Worm (Caenorhabditis elegans) whole organism, early embryonic: ENCODE measurements around the gene tmbi-4.

Source experiments
- ama-1 ChIP-seq: fragments of 150-350 bp; optimal IDR thresholded peaks from 2 replicates; lab custom pipeline; 2014
- tra-4 ChIP-seq: sonication (generic microtip); optimal IDR thresholded peaks from 2 replicates; lab custom pipeline; 2017; ENCODE audit warnings: missing genetic modification characterization, missing compliant biosample characterization

ce11 chrX:9103584-9103983 is 46.9 kb upstream of the tmbi-4 start:
- TF ChIP-seq ama-1 (lab: Kevin White, UChicago) (no peak), tra-4 (no peak)
